Worm (Caenorhabditis elegans): ENCODE data around the gene pen-2.

Gene pen-2

ce11 chrIII:11371236-11371635, 28.1 kb downstream of the pen-2 start (continued):
- TF ChIP-seq nhr-77 (tag; optimal IDR thresholded peaks at IDR 0.05) (no peak), lim-7 (GFP tag; IDR thresholded peaks at IDR 0.05) (peak; percentile 94), sdz-12 (GFP tag; optimal IDR thresholded peaks at IDR 0.05) (peak; percentile 43), unc-62 (GFP tag; optimal IDR thresholded peaks at IDR 0.05 in 1 of 2) (peak in 1 of 2 experiments; percentile 83), unc-62 (tag; optimal IDR thresholded peaks at IDR 0.05) (no peak), lin-38 (GFP tag; IDR thresholded peaks at IDR 0.05) (peak; percentile 79), vab-7 (GFP tag; IDR thresholded peaks at IDR 0.05) (peak; percentile 74), zip-2 (tag; optimal IDR thresholded peaks at IDR 0.05) (no peak), Y75B8A.6 (GFP tag; IDR thresholded peaks at IDR 0.05) (no peak), D1046.2 (GFP tag; IDR thresholded peaks at IDR 0.05) (peak; percentile 90), F10B5.3 (tag; optimal IDR thresholded peaks at IDR 0.05) (no peak), mdl-1 (tag; optimal IDR thresholded peaks at IDR 0.05) (no peak), lin-15B (tag; optimal IDR thresholded peaks at IDR 0.05) (no peak), daf-12 (tag; optimal IDR thresholded peaks at IDR 0.05) (no peak), madf-5 (GFP tag; IDR thresholded peaks at IDR 0.05) (peak in 1 of 2 experiments; percentile 54; a peak in 1 of 4 replicates), nhr-6 (tag; optimal IDR thresholded peaks at IDR 0.05) (peak; percentile 8), dpl-1 (GFP tag; optimal IDR thresholded peaks at IDR 0.05) (peak; percentile 41), Y48G9A.11 (GFP tag; IDR thresholded peaks at IDR 0.05) (0 out of 2 replicates have a peak, but pooled peaks have one; percentile 52), attf-4 (tag; optimal IDR thresholded peaks at IDR 0.05) (no peak), F26F4.8 (GFP tag; conservative IDR thresholded peaks at IDR 0.05) (peak; percentile 83), ZK337.2 (GFP tag; IDR thresholded peaks at IDR 0.05) (no peak), lsy-2 (tag; optimal IDR thresholded peaks at IDR 0.05) (no peak), tag-97 (GFP tag; IDR thresholded peaks at IDR 0.05) (no peak), ztf-7 (tag; optimal IDR thresholded peaks at IDR 0.05) (no peak), T26A8.4 (GFP tag; IDR thresholded peaks at IDR 0.05) (peak; percentile 83), lir-3 (tag; optimal IDR thresholded peaks at IDR 0.05) (peak; percentile 59), T20F7.1 (GFP tag; optimal IDR thresholded peaks at IDR 0.05) (no peak), egl-27 (tag; optimal IDR thresholded peaks at IDR 0.05) (no peak), nhr-25 (tag; optimal IDR thresholded peaks at IDR 0.05; ENCODE audit: borderline replicate concordance, insufficient read depth) (no peak), ztf-11 (tag; optimal IDR thresholded peaks at IDR 0.05) (no peak), ceh-32 (tag; optimal IDR thresholded peaks at IDR 0.05; ENCODE audit: poor library complexity) (no peak), Y105C5A.15 (GFP tag; IDR thresholded peaks at IDR 0.05) (no peak), ZK546.5 (tag; optimal IDR thresholded peaks at IDR 0.05) (no peak), zag-1 (tag; optimal IDR thresholded peaks at IDR 0.05) (no peak), ceh-44 (GFP tag; IDR thresholded peaks at IDR 0.05) (peak; percentile 66; the same call in 1 of the 2 replicates), ceh-28 (tag; optimal IDR thresholded peaks at IDR 0.05) (no peak), lin-29 (GFP tag; IDR thresholded peaks at IDR 0.05) (0 out of 2 replicates have a peak, but pooled peaks have one; percentile 31), hlh-11 (tag; optimal IDR thresholded peaks at IDR 0.05) (peak; percentile 59)

- no peak for TF ChIP-seq ceh-82 (tag; optimal IDR thresholded peaks at IDR 0.05)
- no peak for TF ChIP-seq arid-1 (GFP tag; conservative IDR thresholded peaks at IDR 0.05)
- TF ChIP-seq daf-16 (GFP tag; optimal IDR thresholded peaks at IDR 0.05) = no peak
- no peak for TF ChIP-seq daf-16 (tag; optimal IDR thresholded peaks at IDR 0.05)
- no peak for TF ChIP-seq nhr-11 (tag; optimal IDR thresholded peaks at IDR 0.05)
- no peak for TF ChIP-seq Y48G9A.11 (GFP tag; IDR thresholded peaks at IDR 0.05)
- no peak for TF ChIP-seq nhr-28 (tag; optimal IDR thresholded peaks at IDR 0.05)
- TF ChIP-seq daf-19 (GFP tag; conservative IDR thresholded peaks at IDR 0.05) = no peak
- no peak for TF ChIP-seq nhr-25 (tag; optimal IDR thresholded peaks at IDR 0.05; ENCODE audit: borderline replicate concordance, insufficient read depth)
- no peak for TF ChIP-seq lin-1 (GFP tag; IDR thresholded peaks at IDR 0.05)
- TF ChIP-seq zfp-2 (tag; optimal IDR thresholded peaks at IDR 0.05) = no peak
- TF ChIP-seq daf-12 (tag; optimal IDR thresholded peaks at IDR 0.05) = no peak
- TF ChIP-seq php-3 (GFP tag; IDR thresholded peaks at IDR 0.05) = no peak
- TF ChIP-seq hmg-1.1 (GFP tag; IDR thresholded peaks at IDR 0.05) = no peak
- no peak for TF ChIP-seq dmd-8 (GFP tag; IDR thresholded peaks at IDR 0.05)
- no peak for TF ChIP-seq unc-62 (GFP tag; optimal IDR thresholded peaks at IDR 0.05 in 1 of 2)
- no peak for TF ChIP-seq unc-62 (tag; optimal IDR thresholded peaks at IDR 0.05)
- no peak for TF ChIP-seq zfp-3 (GFP tag; conservative IDR thresholded peaks at IDR 0.05)
- no peak for TF ChIP-seq hlh-30 (tag; optimal IDR thresholded peaks at IDR 0.05; ENCODE audit: insufficient read depth)
Measured at ce11 chrIII:11371688-11372087, 28.6 kb downstream of the pen-2 start, which contains the start of gene tba-7. tba-7 (minus strand) TSS chrIII:11371788.

Measured in whole organism, L4 larva.